Fruit fly (Drosophila melanogaster) whole organism, larva: ENCODE measurements around the gene CG4042.

Source experiments
- noc ChIP-seq: fragments of 200-800 bp; sonication (Bioruptor generic); optimal IDR thresholded peaks from 3 replicates; lab custom pipeline; 2019; ENCODE audit warnings: missing biosample characterization, mild to moderate bottlenecking, missing genetic modification characterization, moderate library complexity

Gene CG4042

DNA sequence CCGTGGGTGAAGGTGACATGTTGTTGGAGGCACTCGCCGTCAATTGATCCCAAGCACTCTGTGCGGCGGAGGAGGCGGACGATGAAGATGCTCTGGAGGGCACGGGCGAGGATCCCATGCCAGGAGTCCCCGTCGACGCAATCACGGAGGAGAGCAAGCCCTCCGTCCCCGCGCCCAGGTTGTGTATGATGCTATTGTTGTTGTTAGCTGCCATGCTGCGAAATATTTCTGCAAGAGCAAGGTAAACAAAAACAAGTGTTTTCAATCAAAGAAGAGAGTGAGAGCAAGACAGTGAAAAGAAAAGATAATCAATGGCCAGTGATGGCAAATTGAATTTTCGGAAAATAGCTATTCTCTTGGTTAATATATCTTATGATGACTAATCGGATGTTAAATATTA is 13.1 kb upstream of the CG4042 start:
- TF ChIP-seq noc (tag; lab: Kevin White, UChicago), result no peak

dm6 chr3L:20778224-20779063 is 7.1 kb upstream of the CG4042 start, which contains the start of the genes Pex16 and Pex14:
Pex16 (minus strand) TSS chr3L:20778264.
Pex14 (plus strand) TSS chr3L:20778799.
- no peak for TF ChIP-seq noc (tag; lab: Kevin White, UChicago)

DNA sequence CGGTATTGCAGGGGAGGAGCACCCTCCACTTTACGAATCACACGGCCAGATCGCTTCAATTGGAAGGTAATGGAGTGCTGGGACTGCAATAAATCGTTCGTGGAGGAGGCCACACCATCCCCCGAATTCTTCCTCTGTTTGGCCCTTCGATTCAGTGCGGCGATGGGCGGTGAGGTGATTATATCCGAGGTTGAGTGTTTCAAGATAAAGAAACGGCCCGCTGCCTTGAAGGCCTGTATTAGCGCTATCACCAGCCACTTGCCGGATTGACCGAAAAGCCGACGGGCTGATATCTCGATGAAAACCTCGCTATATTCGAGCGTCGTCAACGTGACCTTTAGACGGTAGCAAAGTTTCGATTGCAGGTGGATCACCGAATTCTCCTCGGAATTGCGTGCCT is 6.2 kb upstream of the CG4042 start:
- TF ChIP-seq noc (tag; lab: Kevin White, UChicago), result no peak

- no peak for TF ChIP-seq noc (tag; lab: Kevin White, UChicago)
Measured at dm6 chr3L:20772647-20773015, 1.3 kb upstream of the CG4042 start.

DNA sequence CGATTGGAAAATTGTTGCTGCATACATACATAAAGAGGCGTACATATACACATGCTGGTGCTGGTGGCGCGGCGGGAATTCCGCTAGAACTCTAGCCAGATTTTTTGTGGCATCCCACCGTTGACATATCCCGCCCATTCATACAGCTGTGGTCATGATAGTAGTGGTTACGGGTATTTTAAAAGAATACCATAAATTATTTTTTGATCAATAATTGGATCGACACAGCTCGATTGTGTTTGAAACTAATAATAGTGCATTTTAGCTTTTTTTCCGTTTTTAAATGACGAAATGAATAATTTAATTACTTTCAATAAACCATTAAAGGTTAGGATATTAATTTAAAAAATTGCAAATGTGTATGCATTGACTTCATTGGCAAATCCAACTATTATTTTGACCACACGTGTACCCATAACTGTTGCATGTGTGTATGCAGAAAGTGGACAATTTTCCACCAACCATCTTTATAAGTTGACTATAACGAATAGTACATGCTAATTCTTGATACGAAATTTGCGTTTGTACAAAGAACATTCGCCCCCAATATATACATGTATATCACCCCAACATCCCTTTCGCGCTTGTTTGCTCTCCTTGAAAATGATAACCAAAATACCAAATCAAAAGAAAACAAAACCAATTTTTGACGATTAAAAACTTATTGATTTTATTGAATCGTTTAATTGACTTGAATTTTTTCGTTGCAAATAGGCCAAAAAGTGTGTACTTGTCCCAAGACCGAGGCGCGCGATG is 762 bp upstream of the CG4042 start:
- TF ChIP-seq noc (tag; lab: Kevin White, UChicago), result peak; percentile 38

DNA sequence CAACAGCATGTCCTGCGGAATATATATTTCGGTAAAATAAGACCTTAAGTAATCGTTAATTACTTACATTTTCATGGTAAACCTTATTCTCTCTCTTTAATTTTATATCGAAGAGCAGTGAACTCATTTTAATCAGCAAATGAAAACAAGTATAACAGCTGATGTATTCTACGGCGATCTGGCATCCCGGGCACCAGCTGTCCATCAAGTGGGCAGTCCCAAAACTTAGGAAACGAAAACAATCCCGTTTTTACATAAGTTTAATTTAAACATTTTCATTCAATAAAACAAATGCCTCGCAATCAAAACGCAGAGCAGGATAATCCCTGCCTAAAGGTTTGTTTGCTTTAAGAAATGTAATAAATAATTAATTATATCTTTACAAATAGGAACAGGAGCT is 2.0 kb downstream of the CG4042 start, which contains the start of the genes CG4074 and CG4186:
Gene CG4074, minus strand, starts transcription at position 151 of the 400 bp plus-strand sequence.
Gene CG4186, plus strand, starts transcription at position 237 of the 400 bp plus-strand sequence.
- TF ChIP-seq noc (tag; lab: Kevin White, UChicago), result no peak

DNA sequence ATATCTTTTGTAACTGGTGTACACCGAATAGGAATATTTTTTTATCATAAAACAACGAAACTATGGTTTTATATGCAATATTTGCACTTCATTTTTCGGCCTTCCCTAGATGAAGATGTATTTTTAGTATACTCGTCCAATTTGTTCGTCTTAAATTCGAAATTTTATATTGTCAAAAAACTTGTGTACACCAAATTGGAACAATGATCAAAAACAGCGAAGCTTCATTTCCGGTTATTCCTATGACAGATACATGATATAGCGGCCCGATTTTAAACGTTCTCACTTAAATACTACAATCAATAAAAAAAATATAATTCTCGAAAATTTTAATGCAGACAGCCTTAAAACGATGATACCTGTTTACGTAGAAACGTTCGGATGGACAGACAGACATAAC is 4.1 kb downstream of the CG4042 start:
- TF ChIP-seq noc (tag; lab: Kevin White, UChicago), result no peak

- no peak for TF ChIP-seq noc (tag; lab: Kevin White, UChicago)
Measured at dm6 chr3L:20761482-20761881, 9.8 kb downstream of the CG4042 start.

DNA sequence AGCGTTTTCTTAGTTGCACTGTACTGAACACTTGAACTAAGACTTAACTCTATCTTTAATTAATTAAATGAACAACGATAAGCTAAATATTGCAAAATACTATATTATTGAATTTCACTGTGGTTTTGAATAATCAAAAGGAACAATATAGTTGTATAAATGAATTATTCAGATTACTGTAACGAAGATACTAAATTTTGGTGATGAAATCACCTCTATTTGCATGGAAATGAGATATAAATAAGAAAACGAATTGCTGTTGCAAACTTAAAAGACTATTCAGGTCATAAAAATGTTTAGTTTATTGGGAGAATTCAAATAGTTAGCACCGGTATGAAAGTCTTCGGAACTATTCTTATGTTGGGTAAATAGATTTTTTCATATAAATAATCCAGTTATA is 12.7 kb downstream of the CG4042 start, which contains the start of gene CG43251:
Gene CG43251, plus strand, starts transcription at position 301 of the 400 bp plus-strand sequence.
- TF ChIP-seq noc (tag; lab: Kevin White, UChicago), result no peak

DNA sequence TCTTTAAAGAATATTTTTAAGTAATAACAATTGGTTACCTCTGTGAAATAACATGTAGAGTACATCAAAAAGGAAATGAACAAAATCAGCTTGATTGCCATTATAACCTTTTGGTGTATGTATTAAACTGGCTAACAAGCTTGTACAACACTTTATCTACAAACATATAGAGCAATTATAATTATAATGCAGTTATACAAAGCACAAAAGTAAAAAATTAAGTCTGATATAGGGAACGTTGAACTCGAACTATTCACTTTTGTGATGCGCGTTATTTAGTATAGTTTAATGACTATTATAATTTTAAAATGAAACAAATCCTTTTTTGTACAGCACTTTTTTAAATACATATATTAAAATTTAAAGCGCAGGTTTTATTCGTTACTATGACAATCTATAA is 15.7 kb downstream of the CG4042 start, which contains the start of gene CG33912:
Gene CG33912, minus strand, starts transcription at position 101 of the 400 bp plus-strand sequence.
- TF ChIP-seq noc (tag; lab: Kevin White, UChicago), result no peak

dm6 chr3L:20752964-20753363 is 18.3 kb downstream of the CG4042 start:
- TF ChIP-seq noc (tag; lab: Kevin White, UChicago), result no peak

DNA sequence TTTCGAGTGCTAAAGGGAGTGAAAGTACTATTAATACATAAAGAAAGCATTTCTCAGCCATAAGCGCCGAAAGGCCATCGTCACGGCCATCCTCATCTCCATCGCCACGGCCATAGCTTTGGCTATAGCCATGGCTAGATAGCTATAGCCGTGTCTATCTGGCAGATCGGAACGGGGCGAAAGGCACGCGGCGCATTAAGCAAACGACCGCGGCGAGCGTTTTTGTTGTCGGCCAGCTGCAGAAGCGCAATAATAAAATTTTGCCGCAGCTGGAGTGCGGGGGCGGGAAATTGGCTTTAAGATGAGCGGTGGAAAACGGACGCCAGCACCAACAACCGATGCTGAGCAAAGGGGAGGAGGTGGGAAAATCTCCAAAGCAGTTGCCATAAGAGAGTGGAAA is 20.9 kb downstream of the CG4042 start:
- no peak for TF ChIP-seq noc (tag; lab: Kevin White, UChicago)

- no peak for TF ChIP-seq noc (tag; lab: Kevin White, UChicago)
Measured at dm6 chr3L:20748577-20748976, 22.7 kb downstream of the CG4042 start.

dm6 chr3L:20747299-20747925 is 23.9 kb downstream of the CG4042 start:
- TF ChIP-seq noc (tag; lab: Kevin White, UChicago), result no peak

DNA sequence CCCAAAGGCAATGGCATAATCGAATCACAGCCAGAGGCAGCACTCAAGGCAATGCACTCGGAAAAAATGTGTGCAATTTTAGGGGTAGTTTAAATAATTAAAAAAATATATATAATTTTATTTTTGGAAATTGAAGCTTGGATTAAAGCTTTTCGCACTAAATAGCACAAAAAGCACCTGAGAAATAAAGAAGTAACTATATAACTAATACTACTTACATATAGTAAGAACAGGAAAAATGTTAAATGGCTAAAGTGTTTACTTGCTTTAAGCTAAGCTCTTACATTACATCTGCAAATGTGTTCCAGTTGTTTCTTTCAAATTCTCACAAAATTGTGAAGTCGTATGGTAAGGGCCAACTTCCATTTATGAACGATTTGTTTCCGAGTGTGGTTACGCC is 31.9 kb downstream of the CG4042 start, which contains the start of gene Gr77a:
Gene Gr77a, minus strand, starts transcription at position 17 of the 400 bp plus-strand sequence.
- TF ChIP-seq noc (tag; lab: Kevin White, UChicago), result no peak

DNA sequence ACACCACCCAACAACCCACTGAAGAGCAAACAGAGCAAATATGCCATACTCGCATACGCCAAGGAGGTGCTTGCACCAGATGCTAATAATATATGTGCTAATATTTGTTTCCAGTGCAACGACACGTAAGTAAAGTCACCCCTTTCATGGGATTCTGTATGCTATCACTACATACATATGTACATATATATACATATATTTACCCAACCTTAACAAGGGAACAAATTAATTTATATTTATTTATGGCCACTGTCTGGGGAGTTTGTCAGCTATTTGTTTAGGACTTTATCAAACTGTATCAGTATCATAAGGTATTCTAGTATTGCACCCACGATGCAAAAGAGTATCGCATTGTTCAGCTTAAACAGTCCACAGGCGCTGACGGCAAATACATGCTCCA is 34.0 kb downstream of the CG4042 start:
- TF ChIP-seq noc (tag; lab: Kevin White, UChicago), result no peak
